Fruit fly (Drosophila melanogaster) whole organism: ENCODE data around the gene CG8927.

ENCODE experiments used
- CG8478 ChIP-seq: fragments of >200 bp; optimal IDR thresholded peaks from 2 replicates; lab custom pipeline; 2018; ENCODE audit warnings: inconsistent platforms
- Dll ChIP-seq: fragments of >200 bp; optimal IDR thresholded peaks from 2 replicates; lab custom pipeline; 2017
- EcR ChIP-seq, 2 experiments: fragments of >200 bp; optimal IDR thresholded peaks; 2 replicates each; lab custom pipeline; 2017; ENCODE audit warnings: missing biosample characterization in 2 of 2, missing genetic modification characterization in 2 of 2, missing genetic modification reagents in 2 of 2
- psq ChIP-seq: fragments of >200 bp; optimal IDR thresholded peaks from 2 replicates; lab custom pipeline; 2017
- usp ChIP-seq: fragments of >200 bp; optimal IDR thresholded peaks from 2 replicates; lab custom pipeline; 2017; ENCODE audit warnings: missing biosample characterization, missing genetic modification characterization, mixed read lengths

DNA sequence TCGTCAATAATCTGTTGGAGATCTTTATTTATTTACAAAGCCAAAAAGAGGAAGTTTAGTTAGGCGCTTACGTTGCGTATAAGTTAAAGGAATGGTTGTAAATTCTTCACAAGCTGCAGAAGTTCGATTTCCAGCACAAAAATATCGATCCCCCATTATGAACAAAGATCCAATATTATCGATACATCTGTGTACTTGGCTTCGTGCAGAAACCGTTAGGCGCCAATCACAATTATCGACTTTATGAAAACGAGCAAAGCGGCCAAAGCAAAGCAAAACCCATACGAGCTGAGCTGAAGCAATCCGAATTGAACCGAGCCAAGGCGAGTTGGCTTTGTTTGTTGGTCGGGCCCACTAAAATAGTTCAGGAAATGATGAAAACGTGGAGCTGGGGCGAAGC is 44.5 kb downstream of the CG8927 start, which contains the start of gene tara:
- TF ChIP-seq CG8478 (lab: Kevin White, UChicago): no peak
- no peak for TF ChIP-seq usp (GFP tag; lab: Kevin White, UChicago)
- no peak for TF ChIP-seq Dll (lab: Kevin White, UChicago)
- TF ChIP-seq psq: no peak
- TF ChIP-seq EcR (GFP tag; optimal IDR thresholded peaks at IDR 0.05; lab: Kevin White, UChicago): no peak
